Fruit fly (Drosophila melanogaster): ENCODE data around the gene DCTN5-p25.

dm6 chr2L:14994834-14995506, 10.6 kb upstream of the DCTN5-p25 start:
- TF ChIP-seq CG3032 (tag; optimal IDR thresholded peaks at IDR 0.05) (peak; percentile 51), Gug (GFP tag; IDR thresholded peaks at IDR 0.05) (no peak), Lpt (GFP tag; optimal IDR thresholded peaks at IDR 0.05) (peak; percentile 57), CG6854 (GFP tag; optimal IDR thresholded peaks at IDR 0.05) (no peak), vri (GFP tag; optimal IDR thresholded peaks at IDR 0.05) (no peak), CG8632 (GFP tag; optimal IDR thresholded peaks at IDR 0.05) (peak; percentile 75), CG34406 (GFP tag; optimal IDR thresholded peaks at IDR 0.05) (peak; percentile 70), Ets21C (GFP tag; optimal IDR thresholded peaks at IDR 0.05) (no peak), CG7368 (GFP tag; optimal IDR thresholded peaks at IDR 0.05) (no peak), Eip93F (GFP tag; optimal IDR thresholded peaks at IDR 0.05) (no peak), eg (GFP tag; IDR thresholded peaks at IDR 0.05) (no peak), CG4318 (GFP tag; optimal IDR thresholded peaks at IDR 0.05) (peak; percentile 82), cyc (GFP tag; optimal IDR thresholded peaks at IDR 0.05) (no peak)
